Fruit fly (Drosophila melanogaster) whole organism, pupa: ENCODE measurements around the gene car.

Experiments used
- CG10348 ChIP-seq: fragments of 200-800 bp; sonication (Bioruptor generic); IDR thresholded peaks from 2 replicates; pipeline ENCODE4 v1.3.6; 2022; ENCODE audit warnings: missing biosample characterization, missing genetic modification characterization
- CG12605 ChIP-seq: fragments of 200-800 bp; sonication (Bioruptor generic); IDR thresholded peaks from 2 replicates; pipeline ENCODE4 v1.3.6; 2022; ENCODE audit warnings: missing biosample characterization, missing genetic modification characterization
- CG13204 ChIP-seq: fragments of 200-800 bp; sonication (Bioruptor generic); optimal IDR thresholded peaks from 2 replicates; lab custom pipeline; 2018; ENCODE audit warnings: missing biosample characterization, mild to moderate bottlenecking, missing genetic modification characterization, moderate library complexity
- CG14655 ChIP-seq: fragments of 200-800 bp; sonication (Bioruptor generic); optimal IDR thresholded peaks from 3 replicates; lab custom pipeline; 2017; ENCODE audit warnings: mild to moderate bottlenecking, missing biosample characterization, missing genetic modification reagents, missing genetic modification characterization
- CG15710 ChIP-seq: fragments of 200-800 bp; sonication (Bioruptor generic); optimal IDR thresholded peaks from 2 replicates; lab custom pipeline; 2018; ENCODE audit warnings: missing biosample characterization, mild to moderate bottlenecking, missing genetic modification characterization, moderate library complexity
- CG32121 ChIP-seq: fragments of 200-800 bp; sonication (Bioruptor generic); IDR thresholded peaks from 2 replicates; pipeline ENCODE4 v1.3.6; 2022; ENCODE audit warnings: missing biosample characterization, missing genetic modification characterization
- CG34367 ChIP-seq: fragments of 200-800 bp; sonication (Bioruptor generic); optimal IDR thresholded peaks from 2 replicates; lab custom pipeline; 2018; ENCODE audit warnings: missing biosample characterization, mild to moderate bottlenecking, missing genetic modification characterization
- CG4496 ChIP-seq: fragments of 200-800 bp; sonication (Bioruptor generic); IDR thresholded peaks from 3 replicates; pipeline ENCODE4 v1.3.6; 2022; ENCODE audit warnings: missing biosample characterization, missing genetic modification characterization
- CG8159 ChIP-seq: fragments of 200-800 bp; sonication (Bioruptor generic); optimal IDR thresholded peaks from 3 replicates; lab custom pipeline; 2018; ENCODE audit warnings: missing biosample characterization, mild to moderate bottlenecking, missing genetic modification characterization, moderate library complexity
- CG8301 ChIP-seq: fragments of 200-800 bp; sonication (Bioruptor generic); optimal IDR thresholded peaks from 2 replicates; lab custom pipeline; 2018; ENCODE audit warnings: missing biosample characterization, mild to moderate bottlenecking, missing genetic modification characterization
- CG9948 ChIP-seq: fragments of 200-800 bp; sonication (Bioruptor generic); optimal IDR thresholded peaks from 2 replicates; lab custom pipeline; 2018; ENCODE audit warnings: missing biosample characterization, mild to moderate bottlenecking, missing genetic modification characterization, moderate library complexity
- D1 ChIP-seq: fragments of 200-800 bp; sonication (Bioruptor generic); optimal IDR thresholded peaks from 2 replicates; lab custom pipeline; 2018; ENCODE audit warnings: missing biosample characterization, mild to moderate bottlenecking, missing genetic modification characterization, moderate library complexity
- EcR ChIP-seq: fragments of 200-800 bp; sonication (Bioruptor generic); optimal IDR thresholded peaks from 3 replicates; lab custom pipeline; 2019; ENCODE audit warnings: missing biosample characterization, missing genetic modification characterization, mild to moderate bottlenecking, moderate library complexity, missing genetic modification reagents
- Ets98B ChIP-seq: fragments of 200-800 bp; sonication (Bioruptor generic); IDR thresholded peaks from 2 replicates; pipeline ENCODE4 v1.3.6; 2022; ENCODE audit warnings: missing biosample characterization, missing genetic modification characterization
- Pif1A ChIP-seq: fragments of 200-800 bp; sonication (Bioruptor generic); optimal IDR thresholded peaks from 3 replicates; lab custom pipeline; 2016; ENCODE audit warnings: missing biosample characterization, missing genetic modification characterization
- Pif1B ChIP-seq: fragments of 200-800 bp; sonication (Bioruptor generic); optimal IDR thresholded peaks from 3 replicates; lab custom pipeline; 2016; ENCODE audit warnings: missing biosample characterization, missing genetic modification characterization
- Snoo ChIP-seq: fragments of 200-800 bp; sonication (Bioruptor generic); optimal IDR thresholded peaks from 3 replicates; lab custom pipeline; 2017; ENCODE audit warnings: missing biosample characterization, mild to moderate bottlenecking, missing genetic modification characterization, inconsistent platforms
- fd96Ca ChIP-seq: fragments of 200-800 bp; sonication (Bioruptor generic); IDR thresholded peaks from 3 replicates; pipeline ENCODE4 v1.3.6; 2022; ENCODE audit warnings: missing biosample characterization, missing genetic modification characterization
- gl ChIP-seq: fragments of 200-800 bp; sonication (Bioruptor generic); optimal IDR thresholded peaks from 2 replicates; lab custom pipeline; 2018; ENCODE audit warnings: missing biosample characterization, mild to moderate bottlenecking, missing genetic modification characterization
- rn ChIP-seq: fragments of 200-800 bp; sonication (Bioruptor generic); IDR thresholded peaks from 2 replicates; pipeline ENCODE4 v1.3.6; 2022; ENCODE audit warnings: missing biosample characterization, missing genetic modification characterization

car gene

DNA sequence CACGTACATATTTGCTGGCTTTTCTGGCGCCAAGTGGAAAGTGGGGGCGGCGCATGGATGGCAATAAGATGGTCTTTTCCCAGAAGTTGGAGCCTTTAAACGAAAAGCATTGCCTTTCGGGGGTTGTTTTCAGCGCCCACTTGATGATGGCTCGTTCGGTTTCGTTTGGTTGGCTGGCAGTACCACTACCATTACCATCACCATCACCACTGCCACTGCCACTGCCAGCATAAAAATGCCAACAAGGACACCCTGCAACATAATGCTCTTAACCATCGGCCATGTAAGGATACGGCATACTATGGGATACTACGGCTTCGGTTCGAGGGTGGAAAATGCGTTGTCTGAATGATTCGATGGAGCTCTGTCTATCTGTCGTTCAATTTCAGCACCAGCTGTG is 30.4 kb upstream of the car start:
- TF ChIP-seq Pif1A (GFP tag; lab: Kevin White, UChicago) (no peak), fd96Ca (GFP tag; lab: Robert Waterston, UW) (no peak), Snoo (no peak), CG34367 (tag; lab: Kevin White, UChicago) (no peak), D1 (no peak), gl (no peak), CG10348 (GFP tag; lab: Robert Waterston, UW) (no peak), CG4496 (GFP tag; lab: Robert Waterston, UW) (no peak)

DNA sequence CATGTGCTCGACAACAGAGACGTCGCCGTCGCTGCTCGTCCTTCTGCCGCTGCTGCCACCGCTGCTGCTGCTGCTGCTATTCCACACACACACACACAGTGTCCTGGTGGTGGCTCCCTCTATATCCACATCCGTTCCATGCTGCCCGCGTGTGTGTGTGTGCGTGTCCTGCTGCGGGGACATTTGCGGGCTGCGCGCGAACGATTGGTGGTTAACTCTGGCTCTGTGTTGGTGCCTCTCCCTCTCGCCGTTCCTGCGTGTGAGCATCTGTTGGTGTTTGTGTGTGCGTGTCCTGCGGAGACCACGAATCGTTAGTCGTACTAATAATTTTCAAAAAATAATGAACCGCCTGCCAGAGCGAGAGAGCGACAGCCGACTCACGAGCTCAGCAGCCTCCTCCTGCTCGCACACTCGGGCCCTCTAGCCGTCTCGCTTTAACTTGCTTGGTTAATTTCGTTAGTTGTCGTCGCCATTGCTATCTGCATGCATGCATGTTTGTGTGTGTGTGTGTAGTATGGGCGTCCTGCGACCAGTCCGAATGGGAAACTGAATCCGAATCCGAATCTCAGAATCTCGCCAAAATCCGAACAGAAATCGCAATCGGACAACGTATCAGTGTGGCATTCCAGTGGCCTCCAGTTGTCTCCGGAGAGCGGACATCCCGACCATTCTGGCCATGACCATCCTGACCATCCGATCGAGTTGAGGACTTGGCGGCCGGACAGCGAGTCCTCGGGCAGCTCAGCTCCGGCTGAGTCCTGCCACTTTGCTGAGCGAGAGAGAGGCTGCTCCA is 19.8 kb upstream of the car start:
- TF ChIP-seq EcR (GFP tag; lab: Kevin White, UChicago), result no peak
- no peak for TF ChIP-seq rn (GFP tag; lab: Robert Waterston, UW)
- no peak for TF ChIP-seq CG8301 (tag; lab: Kevin White, UChicago)
- no peak for TF ChIP-seq gl
- TF ChIP-seq, all 21 proteins: peak for 0

DNA sequence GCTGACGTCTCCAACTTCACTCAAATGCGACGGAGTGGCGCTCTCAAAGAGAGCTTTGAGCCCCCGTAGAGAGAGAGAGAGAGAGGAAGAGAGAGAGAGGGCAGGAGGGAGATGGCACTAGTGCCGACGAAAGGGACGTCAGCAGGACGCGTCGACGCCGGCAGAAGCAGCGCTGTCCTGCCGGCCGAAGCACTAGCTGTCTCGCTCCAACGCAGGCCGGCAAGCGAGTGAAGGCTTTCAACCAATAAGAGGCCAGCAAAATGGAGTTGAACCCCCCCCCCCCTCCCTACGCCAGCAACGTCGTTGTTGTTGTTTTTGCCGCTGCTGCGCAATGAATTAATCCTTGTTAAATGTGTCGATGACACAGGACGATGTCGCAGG is 19.2 kb upstream of the car start:
- TF ChIP-seq D1, result no peak

DNA sequence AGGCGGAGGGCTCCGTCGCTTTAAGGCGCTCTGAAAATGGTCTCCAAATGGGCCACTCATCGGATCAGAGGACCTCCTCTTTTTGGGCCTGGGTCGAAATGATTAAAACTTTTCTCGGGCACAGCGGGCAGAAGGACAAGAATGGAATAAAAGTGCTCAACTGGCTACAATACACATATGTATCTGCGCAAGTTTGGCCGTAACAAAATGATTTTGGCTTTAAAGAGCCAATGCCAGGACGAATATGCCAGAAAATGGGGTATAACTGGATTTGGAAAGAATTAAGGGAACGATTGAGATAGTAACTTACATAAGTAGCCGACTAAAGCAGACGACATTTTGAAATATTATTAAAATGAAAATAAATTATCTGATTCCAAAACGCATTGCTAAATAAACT is 18.4 kb upstream of the car start, which contains the start of gene CG32532:
CG32532 (minus strand) TSS at position 101 of the 400 bp plus-strand sequence.
- TF ChIP-seq CG13204 (GFP tag; lab: Kevin White, UChicago), result no peak

DNA sequence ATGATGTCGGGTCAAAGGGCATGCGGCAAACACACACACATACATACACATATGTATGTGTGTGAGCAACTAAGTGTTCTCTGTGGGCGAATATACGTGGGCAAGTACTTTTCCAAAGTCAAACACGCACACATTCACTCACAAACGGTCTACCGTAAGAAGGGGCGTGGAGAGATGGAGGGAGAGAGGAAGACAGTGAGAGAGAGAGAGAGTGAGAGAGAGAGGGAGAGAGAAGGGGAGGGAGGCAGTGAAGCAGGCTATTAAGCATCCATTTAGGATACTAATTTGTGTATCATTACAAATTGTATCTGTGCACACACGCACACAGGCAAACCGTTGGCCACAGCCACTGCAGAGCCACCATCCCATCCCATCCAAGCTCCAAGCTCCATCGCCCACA is 17.4 kb upstream of the car start:
- TF ChIP-seq CG14655 (GFP tag; lab: Kevin White, UChicago) (no peak), CG4496 (GFP tag; lab: Robert Waterston, UW) (no peak), CG13204 (GFP tag; lab: Kevin White, UChicago) (no peak), CG15710 (tag; lab: Kevin White, UChicago) (no peak), CG34367 (tag; lab: Kevin White, UChicago) (no peak), Pif1B (GFP tag; lab: Kevin White, UChicago) (no peak), CG12605 (no peak), CG9948 (tag; lab: Kevin White, UChicago) (no peak), gl (no peak), CG8301 (tag; lab: Kevin White, UChicago) (no peak), fd96Ca (GFP tag; lab: Robert Waterston, UW) (no peak), CG10348 (GFP tag; lab: Robert Waterston, UW) (no peak), CG8159 (tag; lab: Kevin White, UChicago) (no peak), CG32121 (no peak), rn (GFP tag; lab: Robert Waterston, UW) (no peak), Ets98B (GFP tag; lab: Robert Waterston, UW) (no peak)

DNA sequence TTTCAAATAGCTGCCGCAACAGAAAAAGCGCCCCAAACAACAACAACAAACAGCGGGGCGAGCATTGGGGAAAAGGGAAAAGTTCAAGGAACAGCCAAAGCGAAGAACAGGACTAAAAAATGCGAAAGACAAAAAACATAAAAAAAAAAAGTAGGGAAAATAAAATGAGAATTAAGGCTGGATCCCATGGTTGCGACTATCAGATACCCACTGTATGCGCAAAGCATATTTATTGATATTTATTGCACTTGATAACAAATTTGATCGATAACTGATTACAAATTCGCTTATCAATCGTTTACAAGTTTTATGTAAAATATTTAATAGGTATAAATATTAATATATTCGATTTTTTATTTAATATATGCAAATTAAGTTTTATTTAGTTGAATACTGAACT is 16.2 kb upstream of the car start:
- TF ChIP-seq CG4496 (GFP tag; lab: Robert Waterston, UW) (no peak), CG8159 (tag; lab: Kevin White, UChicago) (no peak), CG10348 (GFP tag; lab: Robert Waterston, UW) (no peak), fd96Ca (GFP tag; lab: Robert Waterston, UW) (no peak), CG12605 (no peak), CG9948 (tag; lab: Kevin White, UChicago) (no peak), Snoo (no peak), CG15710 (tag; lab: Kevin White, UChicago) (no peak), CG14655 (GFP tag; lab: Kevin White, UChicago) (no peak), Ets98B (GFP tag; lab: Robert Waterston, UW) (no peak), CG32121 (no peak), CG13204 (GFP tag; lab: Kevin White, UChicago) (no peak), EcR (GFP tag; lab: Kevin White, UChicago) (no peak)

DNA sequence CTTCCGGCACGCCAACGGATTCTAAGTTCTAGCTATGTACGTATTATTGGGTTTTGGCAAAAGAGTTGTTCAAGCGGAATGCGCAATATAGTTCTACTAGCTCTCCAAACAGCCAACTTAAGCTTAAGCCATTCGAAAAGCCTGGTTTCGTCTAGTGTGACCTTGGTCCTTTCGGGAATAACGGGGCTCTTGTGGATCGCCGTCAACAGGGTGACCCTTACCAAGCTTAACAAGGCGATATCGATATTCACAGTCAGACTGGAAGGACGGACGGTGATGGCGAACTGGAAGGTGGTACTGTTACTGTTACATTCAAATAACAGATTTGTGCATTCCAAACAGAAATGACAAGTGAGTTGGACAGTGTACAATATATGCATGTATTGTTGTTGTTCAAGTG is 7.9 kb downstream of the car start:
- TF ChIP-seq D1 (no peak), Snoo (no peak)

DNA sequence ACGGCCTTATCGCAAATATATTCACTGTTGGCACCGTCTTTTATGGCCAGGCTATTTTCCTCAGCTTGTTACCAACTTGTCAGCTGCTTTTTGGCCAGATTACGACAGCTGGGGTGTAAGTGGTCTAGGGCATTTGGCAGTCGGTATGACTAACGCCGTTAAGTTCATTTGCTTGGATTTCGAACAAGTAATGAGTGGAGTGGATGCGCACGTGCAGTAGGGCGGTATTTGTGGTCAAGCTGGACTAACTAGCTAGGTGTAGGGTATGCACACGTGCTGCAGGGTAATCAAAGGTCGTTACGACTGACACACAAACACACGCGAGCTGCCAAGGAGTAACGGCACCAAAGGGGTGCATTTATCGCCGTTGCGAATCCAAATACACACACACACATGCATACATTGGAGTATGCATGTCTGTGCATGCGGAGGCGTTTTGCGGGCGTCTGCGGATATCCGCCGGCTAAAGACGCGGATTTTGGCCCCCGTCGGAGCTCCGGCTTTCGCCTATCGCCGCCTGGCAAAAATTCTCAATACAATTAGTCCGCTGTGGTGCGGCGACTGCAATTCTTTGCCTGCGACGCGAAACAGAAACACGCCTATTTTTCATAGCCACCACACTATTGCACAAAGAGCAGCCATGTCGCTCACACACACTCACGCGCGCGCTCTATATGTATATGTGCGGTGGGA is 12.3 kb downstream of the car start:
- no peak for TF ChIP-seq Snoo
- no peak for TF ChIP-seq rn (GFP tag; lab: Robert Waterston, UW)
- TF ChIP-seq CG8159 (tag; lab: Kevin White, UChicago), result no peak
- no peak for TF ChIP-seq CG34367 (tag; lab: Kevin White, UChicago)
- peak; percentile 59 for TF ChIP-seq EcR (GFP tag; lab: Kevin White, UChicago)
- TF ChIP-seq Pif1A (GFP tag; lab: Kevin White, UChicago), result no peak
- no peak for TF ChIP-seq CG4496 (GFP tag; lab: Robert Waterston, UW)
- peak; percentile 53; the same call in 1 of the 2 replicates for TF ChIP-seq CG32121
- no peak for TF ChIP-seq CG13204 (GFP tag; lab: Kevin White, UChicago)
